Worm (Caenorhabditis elegans): ENCODE results near the gene AH6.17.

Gene AH6.17

ce11 chrII:9487337-9487950 is 35.5 kb upstream of the AH6.17 start, which contains the start of gene T19H5.4:
Gene T19H5.4, minus strand, starts transcription at chrII:9487387.
- TF ChIP-seq fos-1 (tag; optimal IDR thresholded peaks at IDR 0.05) (no peak), vab-15 (tag; optimal IDR thresholded peaks at IDR 0.05) (no peak), ceh-90 (tag; optimal IDR thresholded peaks at IDR 0.05) (no peak), mdl-1 (tag; optimal IDR thresholded peaks at IDR 0.05) (peak in 1 of 2 experiments; percentile 73), Y116A8C.19 (tag; optimal IDR thresholded peaks at IDR 0.05; ENCODE audit: borderline replicate concordance) (no peak), mep-1 (tag; optimal IDR thresholded peaks at IDR 0.05) (no peak), nhr-76 (tag; optimal IDR thresholded peaks at IDR 0.05) (no peak), xbp-1 (tag; optimal IDR thresholded peaks at IDR 0.05) (peak; percentile 18), skn-1 (tag; optimal IDR thresholded peaks at IDR 0.05) (peak; percentile 34), ztf-4 (tag; optimal IDR thresholded peaks at IDR 0.05) (no peak), lin-13 (GFP tag; optimal IDR thresholded peaks at IDR 0.05) (peak; percentile 44), pag-3 (tag; optimal IDR thresholded peaks at IDR 0.05; ENCODE audit: borderline replicate concordance, insufficient read depth) (no peak), zag-1 (tag; optimal IDR thresholded peaks at IDR 0.05) (no peak), nhr-71 (tag; optimal IDR thresholded peaks at IDR 0.05) (peak; percentile 81), nhr-47 (tag; optimal IDR thresholded peaks at IDR 0.05) (peak; percentile 44), egl-27 (tag; optimal IDR thresholded peaks at IDR 0.05) (peak in 1 of 2 experiments; percentile 20), mef-2 (tag; optimal IDR thresholded peaks at IDR 0.05) (no peak), unc-130 (tag; optimal IDR thresholded peaks at IDR 0.05) (no peak), ama-1 (optimal IDR thresholded peaks at IDR 0.05) (no peak), ceh-88 (GFP tag; IDR thresholded peaks at IDR 0.05) (no peak), tbx-2 (tag; optimal IDR thresholded peaks at IDR 0.05) (peak; percentile 76), ceh-63 (GFP tag; optimal IDR thresholded peaks at IDR 0.05) (no peak), efl-1 (optimal IDR thresholded peaks at IDR 0.05) (peak; percentile 8 to 11), efl-1 (GFP tag; optimal IDR thresholded peaks at IDR 0.05 in 1 of 2) (peak in 1 of 2 experiments; percentile 90), ceh-82 (tag; optimal IDR thresholded peaks at IDR 0.05) (peak; percentile 3 to 16 (median 12)), aha-1 (tag; optimal IDR thresholded peaks at IDR 0.05) (no peak), lin-14 (GFP tag; optimal IDR thresholded peaks at IDR 0.05) (peak; percentile 90), nhr-237 (tag; optimal IDR thresholded peaks at IDR 0.05) (no peak), efl-3 (GFP tag; optimal IDR thresholded peaks at IDR 0.05) (no peak), lin-39 (tag; optimal IDR thresholded peaks at IDR 0.05) (no peak), mab-9 (GFP tag; IDR thresholded peaks at IDR 0.05) (no peak), nhr-20 (tag; optimal IDR thresholded peaks at IDR 0.05) (peak; percentile 85), egl-13 (tag; optimal IDR thresholded peaks at IDR 0.05) (no peak), jun-1 (tag; optimal IDR thresholded peaks at IDR 0.05) (peak; percentile 34), ces-1 (GFP tag; optimal IDR thresholded peaks at IDR 0.05) (no peak), rnt-1 (tag; optimal IDR thresholded peaks at IDR 0.05) (peak; percentile 38), nhr-19 (GFP tag; conservative IDR thresholded peaks at IDR 0.05) (peak; percentile 61), isw-1 (GFP tag; IDR thresholded peaks at IDR 0.05) (no peak), nhr-84 (tag; optimal IDR thresholded peaks at IDR 0.05) (no peak), hlh-4 (tag; optimal IDR thresholded peaks at IDR 0.05) (no peak), irx-1 (tag; optimal IDR thresholded peaks at IDR 0.05) (no peak), hpl-2 (GFP tag; optimal IDR thresholded peaks at IDR 0.05) (no peak), lsy-2 (tag; optimal IDR thresholded peaks at IDR 0.05) (peak; percentile 11 to 32), fkh-8 (tag; optimal IDR thresholded peaks at IDR 0.05) (no peak), C04F5.9 (tag; optimal IDR thresholded peaks at IDR 0.05) (no peak), alr-1 (tag; optimal IDR thresholded peaks at IDR 0.05; ENCODE audit: borderline replicate concordance) (no peak), unc-86 (tag; optimal IDR thresholded peaks at IDR 0.05) (no peak), blmp-1 (tag; optimal IDR thresholded peaks at IDR 0.05) (peak; percentile 64), dpl-1 (GFP tag; optimal IDR thresholded peaks at IDR 0.05) (peak in 2 of 3 experiments; percentile 10 to 16), ets-5 (GFP tag; IDR thresholded peaks at IDR 0.05) (no peak), C16A3.4 (tag; optimal IDR thresholded peaks at IDR 0.05) (peak; percentile 37), dsc-1 (tag; optimal IDR thresholded peaks at IDR 0.05) (no peak), pqm-1 (tag; optimal IDR thresholded peaks at IDR 0.05) (no peak)

All from whole organism, L1 larva.